Worm (Caenorhabditis elegans): ENCODE results near the gene ins-12.

Gene ins-12

DNA sequence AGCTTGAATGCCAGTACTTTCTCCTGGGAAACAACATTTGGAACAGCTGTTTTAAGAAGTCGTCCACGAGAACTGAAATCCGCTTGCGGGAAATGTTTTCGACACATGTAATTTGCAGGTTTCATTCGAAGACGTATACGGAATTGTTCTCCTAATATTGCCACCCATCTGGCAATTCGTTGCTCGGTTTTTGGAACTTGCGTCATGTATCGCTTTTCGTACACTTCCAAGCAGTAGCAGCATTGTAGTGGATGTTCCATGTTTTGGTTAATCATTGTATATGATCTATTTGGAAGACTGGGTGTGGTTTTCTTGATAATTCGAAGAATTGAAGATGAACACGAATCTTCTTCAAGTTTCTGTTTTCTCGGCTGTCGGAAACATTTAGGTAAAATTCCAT lies 33.4 kb downstream of the ins-12 start:
- no peak for TF ChIP-seq rpc-1 (optimal IDR thresholded peaks at IDR 0.05)
- TF ChIP-seq rpc-1 (tag; optimal IDR thresholded peaks at IDR 0.05) = no peak
- TF ChIP-seq ceh-100 (GFP tag; IDR thresholded peaks at IDR 0.05) = no peak
- TF ChIP-seq T07F8.4 (tag; optimal IDR thresholded peaks at IDR 0.05) = no peak
- TF ChIP-seq gei-17 (GFP tag; optimal IDR thresholded peaks at IDR 0.05) = no peak
- no peak for TF ChIP-seq madf-3 (GFP tag; IDR thresholded peaks at IDR 0.05)
- no peak for TF ChIP-seq mes-4 (tag; optimal IDR thresholded peaks at IDR 0.05)
- no peak for TF ChIP-seq bed-1 (GFP tag; IDR thresholded peaks at IDR 0.05)
- TF ChIP-seq let-526 (GFP tag; IDR thresholded peaks at IDR 0.05) = no peak
- TF ChIP-seq lin-54 (GFP tag; optimal IDR thresholded peaks at IDR 0.05) = no peak
- TF ChIP-seq ztf-25 (GFP tag; IDR thresholded peaks at IDR 0.05) = no peak
- TF ChIP-seq hmg-1.2 (GFP tag; IDR thresholded peaks at IDR 0.05) = no peak
- TF ChIP-seq F57A8.1 (GFP tag; optimal IDR thresholded peaks at IDR 0.05) = no peak

DNA sequence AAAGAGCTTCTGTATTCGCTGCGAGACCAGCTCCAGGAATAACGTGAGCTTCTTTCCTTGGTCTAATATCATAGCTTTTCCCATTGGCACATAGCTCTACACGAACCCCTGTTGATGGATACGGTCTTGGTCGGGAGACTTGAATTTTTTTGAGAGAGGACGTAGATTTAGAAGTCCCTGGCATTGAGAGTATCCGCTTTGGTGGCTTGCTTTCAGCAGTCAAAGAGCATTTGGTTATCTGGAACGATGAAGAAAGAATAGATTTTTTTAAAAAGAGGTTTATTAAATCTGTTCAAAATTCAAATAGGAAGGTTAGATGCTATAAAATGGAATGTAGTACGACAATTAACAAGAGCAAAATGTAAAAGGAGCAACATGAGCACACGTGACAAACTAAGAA lies 35.3 kb downstream of the ins-12 start, which contains the start of gene C17G10.13:
Gene C17G10.13 (minus strand): TSS at position 101 of the 400 bp plus-strand sequence.
- TF ChIP-seq rec-8 (tag; optimal IDR thresholded peaks at IDR 0.05) (no peak), F10E7.11 (tag; optimal IDR thresholded peaks at IDR 0.05) (no peak), lag-1 (GFP tag; IDR thresholded peaks at IDR 0.05) (no peak), gei-17 (GFP tag; optimal IDR thresholded peaks at IDR 0.05) (no peak), lsy-27 (tag; optimal IDR thresholded peaks at IDR 0.05; ENCODE audit: borderline replicate concordance, insufficient read depth) (no peak), hmg-1.2 (GFP tag; IDR thresholded peaks at IDR 0.05) (no peak), zim-3 (tag; optimal IDR thresholded peaks at IDR 0.05) (no peak), Y79H2A.3 (GFP tag; conservative IDR thresholded peaks at IDR 0.05) (no peak), K11D2.4 (GFP tag; IDR thresholded peaks at IDR 0.05) (no peak), F49E8.2 (tag; optimal IDR thresholded peaks at IDR 0.05; ENCODE audit: insufficient read depth) (no peak), ztf-26 (tag; optimal IDR thresholded peaks at IDR 0.05) (no peak), D2030.7 (GFP tag; IDR thresholded peaks at IDR 0.05) (no peak), bed-1 (GFP tag; IDR thresholded peaks at IDR 0.05) (no peak)

- TF ChIP-seq ccch-3 (GFP tag; optimal IDR thresholded peaks at IDR 0.05) = no peak
- no peak for TF ChIP-seq zim-3 (tag; optimal IDR thresholded peaks at IDR 0.05)
- no peak for TF ChIP-seq madf-3 (GFP tag; IDR thresholded peaks at IDR 0.05)
- TF ChIP-seq hsf-1 (GFP tag; IDR thresholded peaks at IDR 0.05) = 0 out of 2 replicates have a peak, but pooled peaks have one; percentile 41
- no peak for TF ChIP-seq sptf-2 (GFP tag; optimal IDR thresholded peaks at IDR 0.05)
Observed at ce11 chrII:5591558-5591957, 37.1 kb downstream of the ins-12 start.

ce11 chrII:5592857-5593256 lies 38.4 kb downstream of the ins-12 start:
- TF ChIP-seq F52B5.7 (tag; optimal IDR thresholded peaks at IDR 0.05) (no peak), madf-6 (GFP tag; IDR thresholded peaks at IDR 0.05) (no peak), nhr-80 (tag; optimal IDR thresholded peaks at IDR 0.05) (no peak), nhr-179 (tag; optimal IDR thresholded peaks at IDR 0.05) (no peak), tlf-1 (GFP tag; optimal IDR thresholded peaks at IDR 0.05) (no peak), Y79H2A.3 (GFP tag; conservative IDR thresholded peaks at IDR 0.05) (no peak), C06A6.2 (GFP tag; conservative IDR thresholded peaks at IDR 0.05) (no peak), him-1 (tag; optimal IDR thresholded peaks at IDR 0.05) (no peak), ztf-3 (GFP tag; optimal IDR thresholded peaks at IDR 0.05) (no peak), C17E4.6 (GFP tag; IDR thresholded peaks at IDR 0.05) (no peak), ztf-6 (GFP tag; IDR thresholded peaks at IDR 0.05) (no peak), mel-28 (tag; optimal IDR thresholded peaks at IDR 0.05; ENCODE audit: borderline replicate concordance) (no peak), die-1 (tag; optimal IDR thresholded peaks at IDR 0.05) (no peak), B0336.3 (GFP tag; IDR thresholded peaks at IDR 0.05) (no peak)

All from whole organism, young adult.